Worm (Caenorhabditis elegans) whole organism, L1 larva: ENCODE results near the gene E02H9.9.

ENCODE experiments used
- elt-2 ChIP-seq: sonication (generic microtip); optimal IDR thresholded peaks from 2 replicates; lab custom pipeline; 2016; ENCODE audit warnings: missing genetic modification characterization, mild to moderate bottlenecking, inconsistent platforms, missing compliant biosample characterization, missing genetic modification reagents
- irx-1 ChIP-seq: sonication (generic microtip); optimal IDR thresholded peaks from 2 replicates; lab custom pipeline; 2016; ENCODE audit warnings: missing genetic modification characterization, missing compliant biosample characterization
- isw-1 ChIP-seq: fragments of 200-800 bp; sonication (Bioruptor generic); IDR thresholded peaks from 2 replicates; pipeline ENCODE4 v1.3.6; 2022; ENCODE audit warnings: missing genetic modification characterization, missing compliant biosample characterization
- nhr-77 ChIP-seq: fragments of 150-350 bp; optimal IDR thresholded peaks from 2 replicates; lab custom pipeline; 2014; ENCODE audit warnings: missing biosample characterization, missing genetic modification characterization
- pag-3 ChIP-seq: sonication (generic microtip); optimal IDR thresholded peaks from 2 replicates; lab custom pipeline; 2017; ENCODE audit warnings: missing genetic modification characterization, mild to moderate bottlenecking, missing compliant biosample characterization, antibody characterized with exemption, borderline replicate concordance; ENCODE audit not compliant: insufficient read depth
- pqm-1 ChIP-seq: sonication (generic microtip); optimal IDR thresholded peaks from 3 replicates; lab custom pipeline; 2017; ENCODE audit warnings: missing biosample characterization, missing genetic modification characterization
- skn-1 ChIP-seq: fragments of 150-350 bp; optimal IDR thresholded peaks from 2 replicates; lab custom pipeline; 2014; ENCODE audit warnings: missing biosample characterization, missing genetic modification characterization
- unc-86 ChIP-seq: sonication (generic microtip); optimal IDR thresholded peaks from 2 replicates; lab custom pipeline; 2016; ENCODE audit warnings: missing genetic modification characterization, missing compliant biosample characterization
- unc-98 ChIP-seq: fragments of 200-800 bp; sonication (Bioruptor generic); IDR thresholded peaks from 2 replicates; pipeline ENCODE4 v1.3.6; 2022; ENCODE audit warnings: missing genetic modification characterization, missing compliant biosample characterization

ce11 chrIII:2506463-2506862 lies 38.4 kb upstream of the E02H9.9 start:
- TF ChIP-seq irx-1 (tag; lab: Kevin White, UChicago) (no peak), elt-2 (no peak), skn-1 (tag; lab: Kevin White, UChicago) (no peak), pqm-1 (tag; lab: Kevin White, UChicago) (no peak), pag-3 (tag; lab: Kevin White, UChicago) (no peak), unc-86 (tag; lab: Kevin White, UChicago) (no peak), nhr-77 (tag; lab: Kevin White, UChicago) (no peak), isw-1 (GFP tag; lab: Robert Waterston, UW) (no peak), unc-98 (GFP tag; lab: Robert Waterston, UW) (no peak)
